Fruit fly (Drosophila melanogaster): Measurements from ENCODE around the gene Gr64e.

dm6 chr3L:4040247-4040925, 8.4 kb downstream of the Gr64e start, which contains the start of the genes CG11593 and Rcd5:
- TF ChIP-seq psq (optimal IDR thresholded peaks at IDR 0.05), result no peak
- TF ChIP-seq CG8478 (optimal IDR thresholded peaks at IDR 0.05), result no peak

Data from whole organism.